Worm (Caenorhabditis elegans): ENCODE results near the gene mapk-15.

- TF ChIP-seq sptf-1 (tag; optimal IDR thresholded peaks at IDR 0.05): no peak
- no peak for TF ChIP-seq efl-1 (optimal IDR thresholded peaks at IDR 0.05)
- TF ChIP-seq efl-1 (GFP tag; optimal IDR thresholded peaks at IDR 0.05 in 1 of 2): no peak
- no peak for TF ChIP-seq nhr-76 (tag; optimal IDR thresholded peaks at IDR 0.05)
- TF ChIP-seq nhr-84 (tag; optimal IDR thresholded peaks at IDR 0.05): no peak
- TF ChIP-seq ces-1 (GFP tag; optimal IDR thresholded peaks at IDR 0.05): no peak
- TF ChIP-seq lir-3 (tag; optimal IDR thresholded peaks at IDR 0.05; ENCODE audit: poor library complexity): no peak
- TF ChIP-seq irx-1 (tag; optimal IDR thresholded peaks at IDR 0.05): no peak
- no peak for TF ChIP-seq nhr-28 (tag; optimal IDR thresholded peaks at IDR 0.05)
- no peak for TF ChIP-seq hpl-2 (GFP tag; optimal IDR thresholded peaks at IDR 0.05)
- TF ChIP-seq lsy-2 (tag; optimal IDR thresholded peaks at IDR 0.05): no peak
- TF ChIP-seq sup-37 (GFP tag; optimal IDR thresholded peaks at IDR 0.05): no peak
- TF ChIP-seq nhr-77 (tag; optimal IDR thresholded peaks at IDR 0.05): no peak
- TF ChIP-seq sox-4 (tag; optimal IDR thresholded peaks at IDR 0.05): no peak
These were observed 37.2 kb upstream of the mapk-15 start, which contains the start of gene ZK328.6 for ce11 chrIII:6030483-6030882.
